Worm (Caenorhabditis elegans) whole organism, L4 larva: ENCODE results near the gene H20E11.1.

Source experiments
- D1046.2 ChIP-seq: fragments of 200-800 bp; sonication (Bioruptor generic); IDR thresholded peaks from 2 replicates; pipeline ENCODE4 v1.3.6; 2022; ENCODE audit warnings: missing genetic modification characterization, missing compliant biosample characterization
- F10B5.3 ChIP-seq: sonication (generic microtip); optimal IDR thresholded peaks from 2 replicates; lab custom pipeline; 2016; ENCODE audit warnings: mild to moderate bottlenecking, missing genetic modification characterization, missing compliant biosample characterization
- F26F4.8 ChIP-seq: fragments of 200-800 bp; sonication (Bioruptor generic); conservative IDR thresholded peaks from 2 replicates; pipeline ENCODE4 v1.3.6; 2022; ENCODE audit warnings: missing genetic modification characterization, missing compliant biosample characterization
- F37D6.2 ChIP-seq: sonication (generic microtip); optimal IDR thresholded peaks from 2 replicates; lab custom pipeline; 2016; ENCODE audit warnings: mild to moderate bottlenecking, missing genetic modification characterization, missing compliant biosample characterization
- Y105C5A.15 ChIP-seq: fragments of 200-800 bp; sonication (Bioruptor generic); IDR thresholded peaks from 2 replicates; pipeline ENCODE4 v1.3.6; 2022; ENCODE audit warnings: missing genetic modification characterization, missing compliant biosample characterization
- Y5F2A.4 ChIP-seq: fragments of 200-800 bp; sonication (Bioruptor generic); optimal IDR thresholded peaks from 2 replicates; lab custom pipeline; 2018; ENCODE audit warnings: mild to moderate bottlenecking, missing genetic modification characterization, missing compliant biosample characterization
- ZK546.5 ChIP-seq, 2 experiments: sonication (generic microtip); optimal IDR thresholded peaks; 2 replicates each; lab custom pipeline; 2017; ENCODE audit warnings: missing biosample characterization in 2 of 2, missing genetic modification characterization in 2 of 2
- aly-2 ChIP-seq: sonication (generic microtip); optimal IDR thresholded peaks from 2 replicates; lab custom pipeline; 2018; ENCODE audit warnings: missing biosample characterization, missing genetic modification characterization
- ama-1 ChIP-seq: fragments of 150-350 bp; optimal IDR thresholded peaks from 2 replicates; lab custom pipeline; 2014; ENCODE audit warnings: inconsistent platforms, mixed read lengths
- arid-1 ChIP-seq: fragments of 200-800 bp; sonication (Bioruptor generic); conservative IDR thresholded peaks from 2 replicates; pipeline ENCODE4 v1.3.6; 2022; ENCODE audit warnings: missing genetic modification reagents, missing genetic modification characterization, missing compliant biosample characterization
- ceh-28 ChIP-seq: fragments of 150-350 bp; optimal IDR thresholded peaks from 2 replicates; lab custom pipeline; 2014; ENCODE audit warnings: missing biosample characterization, missing genetic modification reagents, missing genetic modification characterization
- ces-1 ChIP-seq: fragments of 150-350 bp; sonication (generic microtip); optimal IDR thresholded peaks from 4 replicates; lab custom pipeline; 2014; ENCODE audit warnings: missing biosample characterization, missing genetic modification reagents, missing genetic modification characterization
- cey-2 ChIP-seq: sonication (generic microtip); optimal IDR thresholded peaks from 3 replicates; lab custom pipeline; 2017; ENCODE audit warnings: missing genetic modification characterization, mild to moderate bottlenecking, missing compliant biosample characterization, antibody characterized with exemption, borderline replicate concordance; ENCODE audit not compliant: insufficient read depth
- ctbp-1 ChIP-seq: fragments of 200-800 bp; sonication (Bioruptor generic); IDR thresholded peaks from 2 replicates; pipeline ENCODE4 v1.3.6; 2022; ENCODE audit warnings: missing genetic modification reagents, missing genetic modification characterization, missing compliant biosample characterization
- daf-16 ChIP-seq, 3 experiments: sonication (generic microtip); optimal IDR thresholded peaks; 2 replicates each; lab custom pipeline; 2016 to 2017; ENCODE audit warnings: missing genetic modification characterization in 3 of 3, missing genetic modification reagents in 3 of 3, mild to moderate bottlenecking in 2 of 3, missing compliant biosample characterization in 2 of 3, missing biosample characterization in 1 of 3, moderate library complexity in 1 of 3
- daf-19 ChIP-seq: fragments of 200-800 bp; sonication (Bioruptor generic); conservative IDR thresholded peaks from 2 replicates; pipeline ENCODE4 v1.3.6; 2022; ENCODE audit warnings: missing genetic modification characterization, missing compliant biosample characterization
- fkh-10 ChIP-seq: fragments of 150-350 bp; optimal IDR thresholded peaks from 2 replicates; lab custom pipeline; 2014; ENCODE audit warnings: missing biosample characterization, missing genetic modification reagents, missing genetic modification characterization
- gei-8 ChIP-seq: fragments of 200-800 bp; sonication (Bioruptor generic); optimal IDR thresholded peaks from 2 replicates; lab custom pipeline; 2018; ENCODE audit warnings: mild to moderate bottlenecking, missing genetic modification characterization, missing compliant biosample characterization
- hif-1 ChIP-seq, 2 experiments: sonication (generic microtip); optimal IDR thresholded peaks; 2 replicates each; lab custom pipeline; 2016 to 2017; ENCODE audit warnings: missing compliant biosample characterization in 2 of 2, missing genetic modification characterization in 2 of 2, missing genetic modification reagents in 2 of 2, missing genotype in 2 of 2, mild to moderate bottlenecking in 1 of 2
- hlh-30 ChIP-seq: sonication (generic microtip); optimal IDR thresholded peaks from 2 replicates; lab custom pipeline; 2017; ENCODE audit warnings: antibody characterized with exemption, mild to moderate bottlenecking, missing genetic modification characterization, missing compliant biosample characterization; ENCODE audit not compliant: insufficient read depth
- hmg-1.1 ChIP-seq: fragments of 200-800 bp; sonication (Bioruptor generic); IDR thresholded peaks from 2 replicates; pipeline ENCODE4 v1.3.6; 2022; ENCODE audit warnings: missing genetic modification reagents, missing genetic modification characterization, missing compliant biosample characterization
- jun-1 ChIP-seq: fragments of 150-350 bp; optimal IDR thresholded peaks from 2 replicates; lab custom pipeline; 2014; ENCODE audit warnings: missing biosample characterization, missing genetic modification reagents, missing genetic modification characterization
- lim-7 ChIP-seq: fragments of 200-800 bp; sonication (Bioruptor generic); IDR thresholded peaks from 2 replicates; pipeline ENCODE4 v1.3.6; 2022; ENCODE audit warnings: missing genetic modification characterization, missing compliant biosample characterization
- lin-1 ChIP-seq: fragments of 200-800 bp; sonication (Bioruptor generic); IDR thresholded peaks from 2 replicates; pipeline ENCODE4 v1.3.6; 2022; ENCODE audit warnings: missing genetic modification reagents, missing genetic modification characterization, missing compliant biosample characterization
- lin-39 ChIP-seq: fragments of 150-350 bp; optimal IDR thresholded peaks from 2 replicates; lab custom pipeline; 2014; ENCODE audit warnings: missing biosample characterization, missing genetic modification reagents, missing genetic modification characterization
- lsy-2 ChIP-seq, 2 experiments: fragments of 150-350 bp in 1 of 2; sonication (generic microtip) in 1 of 2; optimal IDR thresholded peaks; 2 replicates each; lab custom pipeline; 2014 to 2017; ENCODE audit warnings: missing biosample characterization in 2 of 2, missing genetic modification characterization in 2 of 2
- mes-2 ChIP-seq: sonication (generic microtip); optimal IDR thresholded peaks from 2 replicates; lab custom pipeline; 2016; ENCODE audit warnings: missing genotype, mild to moderate bottlenecking, missing genetic modification characterization, missing compliant biosample characterization; ENCODE audit not compliant: poor library complexity, severe bottlenecking
- mxl-2 ChIP-seq: fragments of 200-800 bp; sonication (Bioruptor generic); conservative IDR thresholded peaks from 2 replicates; pipeline ENCODE4 v1.3.6; 2022; ENCODE audit warnings: missing genetic modification reagents, missing genetic modification characterization, missing compliant biosample characterization
- nhr-10 ChIP-seq: fragments of 150-350 bp; optimal IDR thresholded peaks from 2 replicates; lab custom pipeline; 2014; ENCODE audit warnings: missing biosample characterization, missing genetic modification characterization
- nhr-102 ChIP-seq: sonication (generic microtip); optimal IDR thresholded peaks from 2 replicates; lab custom pipeline; 2016; ENCODE audit warnings: mild to moderate bottlenecking, missing genetic modification characterization, moderate library complexity, missing compliant biosample characterization
- nhr-11 ChIP-seq: fragments of 150-350 bp; optimal IDR thresholded peaks from 2 replicates; lab custom pipeline; 2014; ENCODE audit warnings: missing biosample characterization, missing genetic modification characterization
- nhr-41 ChIP-seq: fragments of 200-800 bp; sonication (Bioruptor generic); IDR thresholded peaks from 2 replicates; pipeline ENCODE4 v1.3.6; 2022; ENCODE audit warnings: missing genetic modification reagents, missing genetic modification characterization, missing compliant biosample characterization
- nhr-42 ChIP-seq: fragments of 200-800 bp; sonication (Bioruptor generic); IDR thresholded peaks from 2 replicates; pipeline ENCODE4 v1.3.6; 2022; ENCODE audit warnings: missing genetic modification characterization, missing compliant biosample characterization
- pha-4 ChIP-seq, 2 experiments: fragments of 150-350 bp in 1 of 2; fragments of 200-800 bp in 1 of 2; sonication (Bioruptor generic) in 1 of 2; IDR thresholded peaks in 1 of 2; optimal IDR thresholded peaks in 1 of 2; 2 replicates each; pipeline versions ENCODE4 v1.3.6 to Lab custom; 2014 to 2022; ENCODE audit warnings: missing genetic modification characterization in 2 of 2, missing genetic modification reagents in 2 of 2, missing biosample characterization in 1 of 2, missing compliant biosample characterization in 1 of 2
- php-3 ChIP-seq: fragments of 200-800 bp; sonication (Bioruptor generic); IDR thresholded peaks from 2 replicates; pipeline ENCODE4 v1.3.6; 2022; ENCODE audit warnings: missing genetic modification reagents, missing genetic modification characterization, missing compliant biosample characterization
- rbr-2 ChIP-seq: sonication (generic microtip); optimal IDR thresholded peaks from 2 replicates; lab custom pipeline; 2016; ENCODE audit warnings: missing genotype, missing genetic modification characterization, missing compliant biosample characterization
- saeg-2 ChIP-seq: fragments of 200-800 bp; sonication (Bioruptor generic); IDR thresholded peaks from 2 replicates; pipeline ENCODE4 v1.3.6; 2022; ENCODE audit warnings: missing genetic modification reagents, missing genetic modification characterization, missing compliant biosample characterization
- sdz-12 ChIP-seq: fragments of 200-800 bp; sonication (Bioruptor generic); optimal IDR thresholded peaks from 2 replicates; lab custom pipeline; 2018; ENCODE audit warnings: mild to moderate bottlenecking, missing genetic modification characterization, missing compliant biosample characterization
- snpc-1.2 ChIP-seq: fragments of 200-800 bp; sonication (Bioruptor generic); IDR thresholded peaks from 2 replicates; pipeline ENCODE4 v1.3.6; 2022; ENCODE audit warnings: missing genetic modification reagents, missing genetic modification characterization, missing compliant biosample characterization
- spr-1 ChIP-seq: sonication (generic microtip); optimal IDR thresholded peaks from 2 replicates; lab custom pipeline; 2016; ENCODE audit warnings: mild to moderate bottlenecking, missing genetic modification characterization, missing compliant biosample characterization
- spr-3 ChIP-seq: fragments of 200-800 bp; sonication (Bioruptor generic); optimal IDR thresholded peaks from 2 replicates; lab custom pipeline; 2018; ENCODE audit warnings: mild to moderate bottlenecking, missing genetic modification characterization, missing compliant biosample characterization
- unc-130 ChIP-seq: sonication (generic microtip); optimal IDR thresholded peaks from 2 replicates; lab custom pipeline; 2016; ENCODE audit warnings: missing genetic modification reagents, missing genetic modification characterization, missing compliant biosample characterization
- unc-39 ChIP-seq: sonication (generic microtip); optimal IDR thresholded peaks from 2 replicates; lab custom pipeline; 2017; ENCODE audit warnings: missing biosample characterization, missing genetic modification characterization
- unc-62 ChIP-seq, 3 experiments: fragments of 150-350 bp in 1 of 3; sonication (generic microtip); optimal IDR thresholded peaks in 2 of 3; peaks in 1 of 3; 1 replicate in 1 of 3; 2 replicates in 2 of 3; lab custom pipeline; 2014 to 2017; ENCODE audit warnings: missing biosample characterization in 3 of 3, missing genetic modification characterization in 3 of 3, missing genetic modification reagents in 3 of 3, missing genotype in 1 of 3
- zag-1 ChIP-seq: fragments of 150-350 bp; optimal IDR thresholded peaks from 2 replicates; lab custom pipeline; 2014; ENCODE audit warnings: missing biosample characterization, missing genetic modification characterization
- zfp-2 ChIP-seq: sonication (generic microtip); optimal IDR thresholded peaks from 2 replicates; lab custom pipeline; 2016; ENCODE audit warnings: mild to moderate bottlenecking, missing genetic modification characterization, missing compliant biosample characterization
- zip-11 ChIP-seq: fragments of 200-800 bp; sonication (Bioruptor generic); IDR thresholded peaks from 2 replicates; pipeline ENCODE4 v1.3.6; 2022; ENCODE audit warnings: missing genetic modification characterization, missing compliant biosample characterization
- zip-2 ChIP-seq: fragments of 150-350 bp; optimal IDR thresholded peaks from 2 replicates; lab custom pipeline; 2014; ENCODE audit warnings: missing biosample characterization, missing genetic modification characterization
- ztf-11 ChIP-seq: fragments of 150-350 bp; optimal IDR thresholded peaks from 2 replicates; lab custom pipeline; 2014; ENCODE audit warnings: missing biosample characterization, missing genetic modification characterization
- ztf-7 ChIP-seq: fragments of 150-350 bp; optimal IDR thresholded peaks from 2 replicates; lab custom pipeline; 2014; ENCODE audit warnings: missing biosample characterization, missing genetic modification characterization

The H20E11.1 gene

DNA sequence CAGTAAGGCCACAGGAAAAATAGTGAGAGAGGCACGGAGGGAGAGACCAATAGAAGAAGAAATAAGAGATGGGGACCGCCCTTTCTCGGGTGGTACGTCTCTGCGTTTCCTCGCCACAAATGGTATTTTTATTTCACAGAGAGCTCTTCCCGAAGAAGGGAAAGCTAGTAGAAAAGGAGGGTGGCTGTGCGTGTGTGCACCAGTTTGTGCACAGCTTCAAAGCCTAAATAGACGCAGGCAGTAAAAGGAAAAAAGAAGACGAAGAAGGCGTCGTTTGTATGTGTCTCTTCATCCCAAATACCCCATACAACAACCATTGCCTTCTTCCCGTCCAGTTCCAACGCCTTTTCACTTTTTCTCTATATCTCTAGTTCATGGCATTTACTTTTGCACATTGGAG lies 20.2 kb upstream of the H20E11.1 start (continued):
- TF ChIP-seq spr-3 (GFP tag; lab: Kevin White, UChicago), result no peak
- TF ChIP-seq nhr-41 (GFP tag; lab: Robert Waterston, UW), result no peak
- no peak for TF ChIP-seq zag-1 (tag; lab: Kevin White, UChicago)
- no peak for TF ChIP-seq nhr-42 (GFP tag; lab: Robert Waterston, UW)
- no peak for TF ChIP-seq lin-1 (GFP tag; lab: Robert Waterston, UW)
- TF ChIP-seq sdz-12, result no peak
- TF ChIP-seq gei-8 (GFP tag; lab: Kevin White, UChicago), result no peak
- no peak for TF ChIP-seq unc-39 (tag; lab: Kevin White, UChicago)
- no peak for TF ChIP-seq ceh-28 (tag; lab: Kevin White, UChicago)
- no peak for TF ChIP-seq snpc-1.2 (GFP tag; lab: Robert Waterston, UW)
- peak; percentile 60 for TF ChIP-seq F37D6.2
- 0 out of 2 replicates have a peak, but pooled peaks have one; percentile 16 for TF ChIP-seq F26F4.8 (GFP tag; lab: Robert Waterston, UW)
- TF ChIP-seq hlh-30 (tag; lab: Kevin White, UChicago), result peak; percentile 36
- no peak for TF ChIP-seq mxl-2 (GFP tag; lab: Robert Waterston, UW)
- TF ChIP-seq ZK546.5 (tag; optimal IDR thresholded peaks at IDR 0.05; lab: Kevin White, UChicago), result no peak
- no peak for TF ChIP-seq ama-1
- TF ChIP-seq lim-7 (GFP tag; lab: Robert Waterston, UW), result no peak
- no peak for TF ChIP-seq php-3
- no peak for TF ChIP-seq zip-11 (GFP tag; lab: Robert Waterston, UW)
- no peak for TF ChIP-seq nhr-10 (tag; lab: Kevin White, UChicago)
- TF ChIP-seq ztf-7, result no peak
- no peak for TF ChIP-seq D1046.2
- TF ChIP-seq jun-1 (tag; lab: Kevin White, UChicago), result no peak
- TF ChIP-seq zfp-2, result no peak
- no peak for TF ChIP-seq daf-16 (GFP tag; optimal IDR thresholded peaks at IDR 0.05; lab: Kevin White, UChicago)
- no peak for TF ChIP-seq daf-16 (tag; optimal IDR thresholded peaks at IDR 0.05; lab: Kevin White, UChicago)
- TF ChIP-seq zip-2 (tag; lab: Kevin White, UChicago), result no peak
- no peak for TF ChIP-seq cey-2 (tag; lab: Kevin White, UChicago)
- no peak for TF ChIP-seq Y105C5A.15 (GFP tag; lab: Robert Waterston, UW)
- TF ChIP-seq ztf-11 (tag; lab: Kevin White, UChicago), result no peak
- no peak for TF ChIP-seq saeg-2 (GFP tag; lab: Robert Waterston, UW)
- no peak for TF ChIP-seq ces-1 (GFP tag; lab: Kevin White, UChicago)
- TF ChIP-seq aly-2 (tag; lab: Kevin White, UChicago), result no peak
- no peak for TF ChIP-seq lin-39
- TF ChIP-seq arid-1, result no peak
- peak in 1 of 2 experiments; percentile 40 for TF ChIP-seq hif-1 (tag; optimal IDR thresholded peaks at IDR 0.05; lab: Kevin White, UChicago)
- TF ChIP-seq nhr-11 (tag; lab: Kevin White, UChicago), result no peak
- peak; percentile 72 for TF ChIP-seq rbr-2 (tag; lab: Kevin White, UChicago)
- TF ChIP-seq ctbp-1, result peak; percentile 69
- TF ChIP-seq nhr-102 (tag; lab: Kevin White, UChicago), result no peak
- peak; percentile 11 to 66 for TF ChIP-seq lsy-2 (tag; optimal IDR thresholded peaks at IDR 0.05; lab: Kevin White, UChicago)
- TF ChIP-seq Y5F2A.4 (GFP tag; lab: Kevin White, UChicago), result no peak
- TF ChIP-seq daf-19, result no peak

DNA sequence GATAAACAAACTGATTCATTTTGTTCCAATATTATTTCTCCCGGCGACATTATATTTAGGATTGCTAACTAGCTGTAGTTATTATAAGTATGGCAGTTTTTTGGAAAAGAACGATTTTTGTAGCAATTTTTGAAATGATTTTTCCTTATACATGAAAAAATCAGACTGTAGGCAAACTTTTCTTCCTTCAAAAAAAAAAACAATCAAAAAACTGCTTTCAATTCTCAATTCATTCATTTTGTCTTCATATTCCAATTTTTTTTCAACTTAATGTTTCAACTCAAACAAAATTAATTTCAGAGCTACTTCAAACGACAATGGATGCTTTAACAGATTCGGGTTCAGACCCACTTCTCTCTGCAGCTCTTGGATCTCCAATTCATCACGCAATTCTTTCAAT lies 18.1 kb upstream of the H20E11.1 start, which contains the start of gene ceh-48:
Gene ceh-48 (plus strand): TSS at position 301 of the 400 bp plus-strand sequence.
- no peak for TF ChIP-seq lin-39
- no peak for TF ChIP-seq cey-2 (tag; lab: Kevin White, UChicago)
- no peak for TF ChIP-seq mes-2
- no peak for TF ChIP-seq rbr-2 (tag; lab: Kevin White, UChicago)
- TF ChIP-seq F10B5.3 (tag; lab: Kevin White, UChicago), result no peak
- TF ChIP-seq hif-1 (tag; optimal IDR thresholded peaks at IDR 0.05; lab: Kevin White, UChicago), result no peak
- TF ChIP-seq hmg-1.1 (GFP tag; lab: Robert Waterston, UW), result no peak
- no peak for TF ChIP-seq fkh-10 (GFP tag; lab: Kevin White, UChicago)
- no peak for TF ChIP-seq pha-4 (GFP tag; IDR thresholded peaks at IDR 0.05; lab: Robert Waterston, UW)
- TF ChIP-seq pha-4 (tag; optimal IDR thresholded peaks at IDR 0.05; lab: Kevin White, UChicago), result no peak
- no peak for TF ChIP-seq F37D6.2
- no peak for TF ChIP-seq spr-1 (tag; lab: Kevin White, UChicago)
- no peak for TF ChIP-seq unc-62 (GFP tag; optimal IDR thresholded peaks at IDR 0.05 in 1 of 2; lab: Kevin White, UChicago)
- no peak for TF ChIP-seq unc-62 (tag; optimal IDR thresholded peaks at IDR 0.05; lab: Kevin White, UChicago)
- no peak for TF ChIP-seq unc-130 (GFP tag; lab: Kevin White, UChicago)
